Fruit fly (Drosophila melanogaster) Kc167 (cell line): ENCODE data around the gene Cpsf6.

Source experiments
- Myc ChIP-seq: fragments of >200 bp; optimal IDR thresholded peaks from 2 replicates; lab custom pipeline; 2017; ENCODE audit warnings: missing external identifiers
- Sin3A ChIP-seq: fragments of >200 bp; optimal IDR thresholded peaks from 2 replicates; lab custom pipeline; 2018; ENCODE audit warnings: missing external identifiers
- h ChIP-seq: fragments of >200 bp; optimal IDR thresholded peaks from 3 replicates; lab custom pipeline; 2018; ENCODE audit warnings: missing external identifiers
- insv ChIP-seq: fragments of >200 bp; optimal IDR thresholded peaks from 3 replicates; lab custom pipeline; 2018; ENCODE audit warnings: missing external identifiers
- psq ChIP-seq: fragments of >200 bp; optimal IDR thresholded peaks from 2 replicates; lab custom pipeline; 2017; ENCODE audit warnings: missing external identifiers
- ttk ChIP-seq: sonication (Bioruptor generic); optimal IDR thresholded peaks from 2 replicates; lab custom pipeline; 2017; ENCODE audit warnings: missing external identifiers

Cpsf6 gene

dm6 chr3L:8318916-8319506 is 3.7 kb upstream of the Cpsf6 start, which contains the start of gene CG43059:
Gene CG43059 (minus strand): TSS chr3L:8318966.
- TF ChIP-seq Myc (lab: Kevin White, UChicago) (no peak), ttk (lab: Kevin White, UChicago) (no peak), psq (no peak), insv (lab: Kevin White, UChicago) (no peak), h (lab: Kevin White, UChicago) (no peak), Sin3A (lab: Kevin White, UChicago) (no peak)

dm6 chr3L:8314788-8315140 is 538 bp downstream of the Cpsf6 start:
- TF ChIP-seq ttk (lab: Kevin White, UChicago) (no peak), insv (lab: Kevin White, UChicago) (no peak), Sin3A (lab: Kevin White, UChicago) (no peak), psq (no peak), Myc (lab: Kevin White, UChicago) (no peak), h (lab: Kevin White, UChicago) (no peak)

dm6 chr3L:8312290-8312689 is 3.0 kb downstream of the Cpsf6 start:
- TF ChIP-seq Myc (lab: Kevin White, UChicago), result no peak
- no peak for TF ChIP-seq insv (lab: Kevin White, UChicago)
- TF ChIP-seq psq, result no peak
- no peak for TF ChIP-seq ttk (lab: Kevin White, UChicago)
- no peak for TF ChIP-seq h (lab: Kevin White, UChicago)
- no peak for TF ChIP-seq Sin3A (lab: Kevin White, UChicago)

- TF ChIP-seq Myc (lab: Kevin White, UChicago) (no peak), ttk (lab: Kevin White, UChicago) (no peak)
Measured at dm6 chr3L:8308891-8309352, 6.4 kb downstream of the Cpsf6 start, which contains the start of gene BI-1. Gene BI-1 (minus strand): TSS chr3L:8308941.

dm6 chr3L:8306880-8307279 is 8.4 kb downstream of the Cpsf6 start, which contains the start of gene Gr66a:
Gene Gr66a (minus strand): TSS chr3L:8306980.
- TF ChIP-seq Myc (lab: Kevin White, UChicago) (no peak), ttk (lab: Kevin White, UChicago) (no peak), h (lab: Kevin White, UChicago) (no peak), psq (no peak), insv (lab: Kevin White, UChicago) (no peak), Sin3A (lab: Kevin White, UChicago) (no peak)

- TF ChIP-seq Myc (lab: Kevin White, UChicago) (no peak), Sin3A (lab: Kevin White, UChicago) (no peak), insv (lab: Kevin White, UChicago) (no peak)
Measured at dm6 chr3L:8303912-8304311, 11.4 kb downstream of the Cpsf6 start, which contains the start of the genes CG7194 and Sbp2. Gene CG7194 (minus strand): TSS chr3L:8304059. Gene Sbp2 (plus strand): TSS chr3L:8304157.

dm6 chr3L:8299224-8300130 is 15.8 kb downstream of the Cpsf6 start, which contains the start of the genes Arl5 and CG13671:
Gene Arl5 (minus strand): TSS chr3L:8299839.
Gene CG13671 (plus strand): TSS chr3L:8300064.
- TF ChIP-seq Sin3A (lab: Kevin White, UChicago), result no peak
- TF ChIP-seq insv (lab: Kevin White, UChicago), result no peak
- no peak for TF ChIP-seq Myc (lab: Kevin White, UChicago)
- no peak for TF ChIP-seq psq
- TF ChIP-seq ttk (lab: Kevin White, UChicago), result no peak
- no peak for TF ChIP-seq h (lab: Kevin White, UChicago)

dm6 chr3L:8297488-8297887 is 17.8 kb downstream of the Cpsf6 start:
- TF ChIP-seq ttk (lab: Kevin White, UChicago) (no peak), psq (no peak), Sin3A (lab: Kevin White, UChicago) (no peak), Myc (lab: Kevin White, UChicago) (no peak), insv (lab: Kevin White, UChicago) (no peak), h (lab: Kevin White, UChicago) (no peak)

- TF ChIP-seq Sin3A (lab: Kevin White, UChicago) (no peak), insv (lab: Kevin White, UChicago) (no peak), psq (no peak), Myc (lab: Kevin White, UChicago) (no peak), ttk (lab: Kevin White, UChicago) (no peak), h (lab: Kevin White, UChicago) (no peak)
Measured at dm6 chr3L:8296941-8297340, 18.4 kb downstream of the Cpsf6 start, which contains the start of gene Rab19. Gene Rab19 (plus strand): TSS chr3L:8297018.

- TF ChIP-seq ttk (lab: Kevin White, UChicago) (no peak), insv (lab: Kevin White, UChicago) (no peak), Myc (lab: Kevin White, UChicago) (no peak), psq (no peak), Sin3A (lab: Kevin White, UChicago) (no peak), h (lab: Kevin White, UChicago) (no peak)
Measured at dm6 chr3L:8295227-8295626, 20.1 kb downstream of the Cpsf6 start, which contains the start of gene CG7201. Gene CG7201 (minus strand): TSS chr3L:8295327.
